Fruit fly (Drosophila melanogaster) whole organism, larva: ENCODE measurements around the gene Pp1-13C.

ENCODE experiments used
- noc ChIP-seq: fragments of 200-800 bp; sonication (Bioruptor generic); optimal IDR thresholded peaks from 3 replicates; lab custom pipeline; 2019; ENCODE audit warnings: missing biosample characterization, mild to moderate bottlenecking, missing genetic modification characterization, moderate library complexity

Pp1-13C gene

dm6 chrX:15309918-15310317 lies 50.9 kb downstream of the Pp1-13C start:
- TF ChIP-seq noc, result no peak
